Worm (Caenorhabditis elegans): Measurements from ENCODE around the gene lgc-11.

lgc-11 gene

DNA sequence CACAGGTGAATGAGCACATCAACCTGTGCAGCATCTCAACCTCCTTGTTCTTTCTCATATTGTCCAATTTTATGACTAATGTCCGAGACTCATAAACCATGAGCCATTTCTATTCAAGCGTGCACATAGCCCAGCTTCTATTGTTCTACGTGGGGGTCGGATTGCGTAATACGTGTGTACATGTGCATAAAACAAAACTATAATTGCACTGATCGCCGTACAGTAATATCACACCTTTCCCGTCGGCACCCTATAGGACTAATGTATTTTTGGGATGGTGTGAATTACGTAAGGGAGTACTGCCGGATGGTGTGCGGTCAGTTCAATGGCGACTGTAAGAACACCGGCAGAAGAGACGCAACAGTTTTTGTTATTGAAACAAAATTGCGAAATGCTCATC lies 36.5 kb downstream of the lgc-11 start:
- TF ChIP-seq gmeb-1 (tag; optimal IDR thresholded peaks at IDR 0.05) (no peak), R02D3.7 (tag; optimal IDR thresholded peaks at IDR 0.05) (no peak), nhr-12 (tag; optimal IDR thresholded peaks at IDR 0.05) (no peak), unc-39 (tag; optimal IDR thresholded peaks at IDR 0.05) (no peak), ceh-16 (tag; optimal IDR thresholded peaks at IDR 0.05) (no peak), nhr-11 (tag; optimal IDR thresholded peaks at IDR 0.05) (no peak), crh-2 (tag; optimal IDR thresholded peaks at IDR 0.05) (no peak), ama-1 (optimal IDR thresholded peaks at IDR 0.05) (no peak), ZK546.5 (tag; optimal IDR thresholded peaks at IDR 0.05) (no peak), mdl-1 (tag; optimal IDR thresholded peaks at IDR 0.05) (no peak), nhr-237 (tag; optimal IDR thresholded peaks at IDR 0.05) (no peak), ztf-1 (GFP tag; conservative IDR thresholded peaks at IDR 0.05) (no peak), egl-27 (tag; optimal IDR thresholded peaks at IDR 0.05) (no peak)

DNA sequence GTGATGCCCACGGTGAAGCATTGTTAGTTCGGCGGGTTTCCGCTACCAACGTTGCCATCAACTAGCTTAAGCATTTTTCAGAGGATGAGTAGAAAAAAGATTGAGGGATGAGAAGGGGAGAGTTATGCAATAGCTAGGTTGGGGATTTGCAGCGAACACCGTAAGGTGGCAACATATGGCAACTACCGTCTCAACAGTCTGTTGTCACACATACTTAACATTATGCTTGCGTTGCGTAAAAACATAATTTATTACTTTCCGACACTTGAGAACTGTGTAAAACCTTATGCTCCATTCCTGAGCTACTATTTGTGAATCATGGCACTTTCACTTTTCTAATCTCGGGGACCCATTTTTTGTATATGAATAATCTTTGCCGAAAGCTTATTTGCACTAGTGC lies 39.8 kb downstream of the lgc-11 start:
- TF ChIP-seq nhr-129 (tag; optimal IDR thresholded peaks at IDR 0.05) (no peak), ceh-82 (tag; optimal IDR thresholded peaks at IDR 0.05) (no peak), skn-1 (tag; optimal IDR thresholded peaks at IDR 0.05) (no peak), unc-62 (GFP tag; optimal IDR thresholded peaks at IDR 0.05) (no peak)

DNA sequence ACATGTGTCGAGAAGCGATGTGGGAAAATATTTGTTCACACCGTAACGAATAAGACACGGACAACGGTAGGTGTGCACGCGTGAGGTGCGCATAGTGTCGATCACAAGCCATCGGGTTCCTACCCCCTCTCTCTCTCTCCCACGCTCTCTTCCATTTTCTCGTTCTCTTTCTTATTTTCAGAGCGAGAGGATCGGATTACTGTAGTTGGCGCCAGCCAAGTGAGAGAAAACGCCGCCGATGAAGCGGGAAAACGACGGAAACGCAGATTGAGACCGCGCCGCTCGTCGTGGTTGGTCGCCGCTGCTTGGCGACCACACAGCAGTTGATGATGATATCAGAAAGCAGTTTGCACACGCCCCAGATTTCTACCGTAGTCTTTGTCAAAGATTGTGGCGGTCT lies 42.0 kb downstream of the lgc-11 start:
- peak in 1 of 2 experiments; percentile 9 for TF ChIP-seq lsy-2 (tag; optimal IDR thresholded peaks at IDR 0.05)
- no peak for TF ChIP-seq R02D3.7 (tag; optimal IDR thresholded peaks at IDR 0.05)
- TF ChIP-seq F13H6.1 (tag; optimal IDR thresholded peaks at IDR 0.05): peak; percentile 20
- peak; percentile 3 for TF ChIP-seq nhr-129 (tag; optimal IDR thresholded peaks at IDR 0.05)

DNA sequence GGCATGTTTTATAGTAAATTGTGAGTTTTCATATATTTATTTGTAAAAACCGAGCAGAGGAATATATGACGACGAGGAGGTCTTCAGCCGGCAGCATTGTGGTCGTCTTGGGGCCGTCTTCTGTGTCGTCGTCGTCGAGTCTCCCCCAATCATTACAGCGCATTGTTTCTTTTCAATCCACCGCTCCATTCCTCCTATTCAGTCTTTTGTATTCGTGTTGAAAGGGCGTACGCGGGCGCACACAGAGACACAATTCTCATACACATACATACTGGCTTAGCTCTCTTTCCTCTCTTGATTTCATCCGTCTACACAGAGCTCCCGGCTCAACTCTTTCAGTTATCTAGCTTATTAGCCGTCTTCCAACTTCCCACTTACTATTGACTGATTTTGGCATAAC lies 42.8 kb downstream of the lgc-11 start, which contains the start of gene sox-2:
TSS of gene sox-2 (minus strand) at position 100 of the 400 bp plus-strand sequence.
- TF ChIP-seq ama-1 (optimal IDR thresholded peaks at IDR 0.05) (no peak), unc-62 (GFP tag; optimal IDR thresholded peaks at IDR 0.05) (no peak), sma-9 (GFP tag; optimal IDR thresholded peaks at IDR 0.05) (no peak), sma-9 (tag; optimal IDR thresholded peaks at IDR 0.05) (no peak), ZK546.5 (tag; optimal IDR thresholded peaks at IDR 0.05) (no peak), lsy-2 (tag; optimal IDR thresholded peaks at IDR 0.05) (no peak), crh-2 (tag; optimal IDR thresholded peaks at IDR 0.05) (no peak), nhr-10 (tag; optimal IDR thresholded peaks at IDR 0.05) (no peak), sem-4 (tag; optimal IDR thresholded peaks at IDR 0.05) (no peak), nhr-25 (tag; optimal IDR thresholded peaks at IDR 0.05) (no peak), C34F6.9 (tag; optimal IDR thresholded peaks at IDR 0.05) (no peak), ceh-16 (tag; optimal IDR thresholded peaks at IDR 0.05) (no peak), Y55F3AM.14 (GFP tag; optimal IDR thresholded peaks at IDR 0.05) (no peak), unc-55 (GFP tag; optimal IDR thresholded peaks at IDR 0.05) (no peak), gmeb-1 (tag; optimal IDR thresholded peaks at IDR 0.05) (no peak), snpc-4 (tag; optimal IDR thresholded peaks at IDR 0.05) (no peak), nhr-237 (tag; optimal IDR thresholded peaks at IDR 0.05) (no peak)

DNA sequence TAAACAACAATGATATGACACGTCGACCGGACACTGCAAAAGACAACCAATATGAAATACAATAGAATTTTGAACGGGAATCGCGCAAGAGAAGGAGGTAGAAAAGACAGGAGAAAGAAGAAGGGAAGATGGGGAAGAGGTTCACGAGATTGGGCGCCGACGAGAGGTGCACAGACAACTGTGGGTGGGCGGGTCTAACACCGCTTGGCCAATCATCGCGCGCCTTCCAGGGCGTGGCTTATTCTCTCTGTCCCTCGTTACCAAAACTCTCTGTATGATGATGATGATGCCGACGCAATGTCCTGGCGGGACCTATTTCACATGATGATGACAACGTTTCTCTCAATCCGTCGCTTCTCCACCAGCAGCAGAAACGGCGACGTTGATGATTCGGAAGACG lies 45.9 kb downstream of the lgc-11 start:
- no peak for TF ChIP-seq nhr-25 (tag; optimal IDR thresholded peaks at IDR 0.05)
- TF ChIP-seq sma-3 (GFP tag; optimal IDR thresholded peaks at IDR 0.05): no peak
- TF ChIP-seq lin-39 (tag; optimal IDR thresholded peaks at IDR 0.05): no peak
- peak; percentile 3 for TF ChIP-seq sma-9 (GFP tag; optimal IDR thresholded peaks at IDR 0.05)
- TF ChIP-seq sma-9 (tag; optimal IDR thresholded peaks at IDR 0.05): no peak
- TF ChIP-seq nhr-12 (tag; optimal IDR thresholded peaks at IDR 0.05): no peak
- no peak for TF ChIP-seq ZK546.5 (tag; optimal IDR thresholded peaks at IDR 0.05)
- peak in 1 of 2 experiments; percentile 11 for TF ChIP-seq lsy-2 (tag; optimal IDR thresholded peaks at IDR 0.05)
- no peak for TF ChIP-seq nhr-23 (tag; optimal IDR thresholded peaks at IDR 0.05)
- TF ChIP-seq mab-5 (tag; optimal IDR thresholded peaks at IDR 0.05): no peak
- TF ChIP-seq F13H6.1 (tag; optimal IDR thresholded peaks at IDR 0.05): peak; percentile 0

DNA sequence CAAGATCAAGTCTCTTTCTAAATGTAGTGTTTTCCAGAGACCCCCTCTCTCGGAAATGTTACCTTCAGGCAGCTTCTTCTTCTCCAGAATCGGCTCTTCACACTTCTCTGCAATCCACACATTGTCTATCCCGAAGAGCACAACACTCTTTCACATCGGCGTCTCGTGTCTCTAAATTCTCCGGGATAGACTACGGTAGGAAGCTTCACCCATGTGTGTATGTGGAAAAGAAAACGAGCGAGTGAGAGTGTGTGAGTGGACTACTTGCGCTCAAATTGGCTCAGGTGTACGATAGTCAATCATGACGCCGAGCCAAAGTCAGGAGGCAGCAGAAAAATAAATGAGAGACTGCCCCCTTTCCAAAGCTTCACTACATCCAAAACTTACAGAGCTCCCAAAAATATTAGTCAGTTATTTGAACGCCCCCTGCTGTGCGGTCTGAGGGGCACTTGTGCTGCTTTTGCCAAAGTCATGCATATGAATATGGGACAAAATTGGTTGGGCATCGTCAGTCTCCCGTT lies 49.2 kb downstream of the lgc-11 start:
- TF ChIP-seq aly-2 (tag; optimal IDR thresholded peaks at IDR 0.05): no peak
- TF ChIP-seq mbf-1 (tag; optimal IDR thresholded peaks at IDR 0.05): no peak
- no peak for TF ChIP-seq nhr-237 (tag; optimal IDR thresholded peaks at IDR 0.05)
- no peak for TF ChIP-seq ceh-82 (tag; optimal IDR thresholded peaks at IDR 0.05)
- TF ChIP-seq nhr-6 (tag; optimal IDR thresholded peaks at IDR 0.05): no peak
- peak in 1 of 2 experiments; percentile 34 for TF ChIP-seq lsy-2 (tag; optimal IDR thresholded peaks at IDR 0.05)
- no peak for TF ChIP-seq nhr-10 (tag; optimal IDR thresholded peaks at IDR 0.05)
- no peak for TF ChIP-seq ZK546.5 (tag; optimal IDR thresholded peaks at IDR 0.05)
- no peak for TF ChIP-seq skn-1 (tag; optimal IDR thresholded peaks at IDR 0.05)
- TF ChIP-seq ztf-1 (GFP tag; conservative IDR thresholded peaks at IDR 0.05): no peak
- TF ChIP-seq nhr-21 (tag; optimal IDR thresholded peaks at IDR 0.05): no peak
- peak; percentile 5 for TF ChIP-seq C34F6.9 (tag; optimal IDR thresholded peaks at IDR 0.05)
- no peak for TF ChIP-seq dmd-4 (tag; optimal IDR thresholded peaks at IDR 0.05)
- TF ChIP-seq nhr-25 (tag; optimal IDR thresholded peaks at IDR 0.05): no peak
- TF ChIP-seq R02D3.7 (tag; optimal IDR thresholded peaks at IDR 0.05): no peak
- TF ChIP-seq nhr-77 (tag; optimal IDR thresholded peaks at IDR 0.05): no peak
- TF ChIP-seq ztf-4 (tag; optimal IDR thresholded peaks at IDR 0.05): no peak
- no peak for TF ChIP-seq mab-5 (tag; optimal IDR thresholded peaks at IDR 0.05)
